Worm (Caenorhabditis elegans): ENCODE measurements around the gene F40A3.6.

DNA sequence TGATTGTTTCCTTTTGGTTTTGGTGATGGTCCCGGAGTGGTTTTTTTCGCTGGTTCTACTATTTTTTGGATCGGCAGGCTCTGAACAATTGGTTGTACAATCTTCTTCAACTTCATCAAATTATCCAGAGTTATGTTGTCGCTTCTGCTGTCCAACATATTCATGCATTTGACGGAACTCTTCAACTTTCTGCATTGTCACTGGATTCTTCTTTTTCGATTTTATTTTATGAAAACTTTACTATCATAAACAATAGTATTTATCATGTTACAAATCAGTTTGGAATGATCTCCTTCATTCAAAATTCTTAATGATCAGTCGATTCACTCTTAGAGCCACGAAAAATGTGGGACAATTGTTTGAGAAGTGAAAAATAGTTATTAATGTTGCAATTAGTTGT, 41.6 kb downstream of the F40A3.6 start:
- TF ChIP-seq ztf-4 (tag; optimal IDR thresholded peaks at IDR 0.05): no peak
- no peak for TF ChIP-seq unc-62 (GFP tag; optimal IDR thresholded peaks at IDR 0.05)
- no peak for TF ChIP-seq elt-1 (tag; optimal IDR thresholded peaks at IDR 0.05)
- no peak for TF ChIP-seq snpc-4 (tag; optimal IDR thresholded peaks at IDR 0.05)
- no peak for TF ChIP-seq nhr-23 (tag; optimal IDR thresholded peaks at IDR 0.05)
- TF ChIP-seq zag-1 (tag; optimal IDR thresholded peaks at IDR 0.05): no peak
- no peak for TF ChIP-seq alr-1 (tag; optimal IDR thresholded peaks at IDR 0.05)
- no peak for TF ChIP-seq egl-27 (tag; optimal IDR thresholded peaks at IDR 0.05)

Data from whole organism, L2 larva.